Fruit fly (Drosophila melanogaster): Measurements from ENCODE around the gene CG44008.

The CG44008 gene

DNA sequence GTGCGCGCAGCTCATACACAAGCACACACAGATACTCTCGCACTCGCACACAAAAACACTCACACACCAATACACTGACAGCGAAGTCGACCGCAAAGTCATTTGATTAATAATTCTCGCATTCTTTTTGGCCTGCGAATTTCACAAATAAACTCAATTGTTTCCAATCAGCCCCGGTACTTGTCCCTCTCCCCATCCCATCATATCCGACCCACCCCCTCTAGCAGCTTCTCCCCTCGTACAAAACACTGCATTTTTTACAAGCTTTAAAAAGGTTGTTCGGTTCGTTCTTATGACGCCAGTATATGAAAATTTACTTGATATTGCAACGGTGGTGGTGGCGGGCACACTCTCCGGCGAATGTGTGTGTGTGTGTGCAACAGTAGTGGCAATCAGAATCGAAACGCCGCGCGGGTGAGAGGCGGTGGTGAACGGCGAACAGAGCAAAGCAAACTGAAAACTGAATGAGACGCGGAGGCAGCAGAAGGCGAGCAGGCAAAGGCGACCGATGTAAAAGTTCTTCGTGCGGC lies 34.5 kb downstream of the CG44008 start:
- no peak for TF ChIP-seq CG10631 (GFP tag; optimal IDR thresholded peaks at IDR 0.05)
- no peak for TF ChIP-seq Smox (GFP tag; optimal IDR thresholded peaks at IDR 0.05)
- TF ChIP-seq CG16779 (tag; optimal IDR thresholded peaks at IDR 0.05), result peak; percentile 46
- peak; percentile 63 for TF ChIP-seq eg (GFP tag; IDR thresholded peaks at IDR 0.05)
- peak; percentile 13 for TF ChIP-seq CG7368 (GFP tag; optimal IDR thresholded peaks at IDR 0.05)
- no peak for TF ChIP-seq Sox15 (GFP tag; optimal IDR thresholded peaks at IDR 0.05)
- TF ChIP-seq CG15336 (GFP tag; IDR thresholded peaks at IDR 0.05), result no peak; the same call in 1 of the 2 replicates
- peak; percentile 94 for TF ChIP-seq svp (GFP tag)
- TF ChIP-seq Sox102F (GFP tag; optimal IDR thresholded peaks at IDR 0.05), result peak; percentile 2
- TF ChIP-seq CG1621 (tag; optimal IDR thresholded peaks at IDR 0.05), result peak; percentile 78
- no peak for TF ChIP-seq CG8319 (GFP tag; optimal IDR thresholded peaks at IDR 0.05)
- TF ChIP-seq CG3919 (GFP tag; optimal IDR thresholded peaks at IDR 0.05), result peak; percentile 39
- peak; percentile 51 to 73 for TF ChIP-seq ss (GFP tag; optimal IDR thresholded peaks at IDR 0.05)
- peak; percentile 59 for TF ChIP-seq CG9139 (GFP tag; optimal IDR thresholded peaks at IDR 0.05)
- peak; percentile 11 for TF ChIP-seq achi (GFP tag; optimal IDR thresholded peaks at IDR 0.05)
- peak; percentile 16 for TF ChIP-seq Ets96B (tag; optimal IDR thresholded peaks at IDR 0.05)
- no peak for TF ChIP-seq spab (GFP tag; optimal IDR thresholded peaks at IDR 0.05)
- peak; percentile 13 for TF ChIP-seq Met (GFP tag; optimal IDR thresholded peaks at IDR 0.05)
- TF ChIP-seq CG32006 (GFP tag; optimal IDR thresholded peaks at IDR 0.05), result no peak
- TF ChIP-seq fd85E (GFP tag; optimal IDR thresholded peaks at IDR 0.05), result no peak
- no peak for TF ChIP-seq CG6792 (GFP tag; optimal IDR thresholded peaks at IDR 0.05)
- peak in 1 of 2 experiments; percentile 19 for TF ChIP-seq salr (GFP tag; optimal IDR thresholded peaks at IDR 0.05)
- no peak for TF ChIP-seq CG11902 (GFP tag; optimal IDR thresholded peaks at IDR 0.05)
- TF ChIP-seq OdsH (GFP tag; optimal IDR thresholded peaks at IDR 0.05), result no peak
- peak; percentile 24 for TF ChIP-seq Eip78C (GFP tag)
- TF ChIP-seq Hr4 (GFP tag; optimal IDR thresholded peaks at IDR 0.05), result peak; percentile 5
- no peak for TF ChIP-seq CG10669 (GFP tag; optimal IDR thresholded peaks at IDR 0.05)
- peak; percentile 8 for TF ChIP-seq esn (GFP tag; optimal IDR thresholded peaks at IDR 0.05)
- TF ChIP-seq CG31627 (GFP tag; optimal IDR thresholded peaks at IDR 0.05), result no peak
- TF ChIP-seq Sox14 (GFP tag; optimal IDR thresholded peaks at IDR 0.05), result peak; percentile 65
- TF ChIP-seq CG6163 (GFP tag; IDR thresholded peaks at IDR 0.05), result peak; percentile 85
- no peak for TF ChIP-seq Hr38 (GFP tag; optimal IDR thresholded peaks at IDR 0.05)
- TF ChIP-seq pdm3 (GFP tag; optimal IDR thresholded peaks at IDR 0.05), result peak; percentile 2
- TF ChIP-seq CG8119 (GFP tag; IDR thresholded peaks at IDR 0.05), result 0 out of 3 replicates have a peak, but pooled peaks have one; percentile 43
- peak; percentile 42 for TF ChIP-seq fkh (GFP tag; optimal IDR thresholded peaks at IDR 0.05)
- no peak for TF ChIP-seq CG34406 (GFP tag; optimal IDR thresholded peaks at IDR 0.05)
- TF ChIP-seq CG11762 (GFP tag; optimal IDR thresholded peaks at IDR 0.05; ENCODE audit: insufficient read depth), result no peak
- TF ChIP-seq CG11294 (GFP tag; IDR thresholded peaks at IDR 0.05), result no peak
- TF ChIP-seq CG3032 (tag; optimal IDR thresholded peaks at IDR 0.05), result no peak
- TF ChIP-seq dac (GFP tag; optimal IDR thresholded peaks at IDR 0.05), result no peak
- no peak for TF ChIP-seq CG6276 (GFP tag; optimal IDR thresholded peaks at IDR 0.05)
- TF ChIP-seq fd59A (GFP tag; optimal IDR thresholded peaks at IDR 0.05), result no peak
- peak; percentile 0 for TF ChIP-seq Eip75B (GFP tag; optimal IDR thresholded peaks at IDR 0.05)
- no peak for TF ChIP-seq topi (GFP tag; optimal IDR thresholded peaks at IDR 0.05)
- peak; percentile 1 for TF ChIP-seq Blimp-1 (GFP tag; optimal IDR thresholded peaks at IDR 0.05)
- no peak for TF ChIP-seq Eip93F (GFP tag; optimal IDR thresholded peaks at IDR 0.05)
- peak; percentile 77 for TF ChIP-seq CG6854 (GFP tag; optimal IDR thresholded peaks at IDR 0.05)
- TF ChIP-seq cyc (GFP tag; optimal IDR thresholded peaks at IDR 0.05), result no peak
- TF ChIP-seq acj6 (GFP tag; optimal IDR thresholded peaks at IDR 0.05), result no peak
- TF ChIP-seq dsx (GFP tag; optimal IDR thresholded peaks at IDR 0.05; ENCODE audit: poor library complexity, severe bottlenecking), result peak; percentile 65
- TF ChIP-seq CG4318 (GFP tag; optimal IDR thresholded peaks at IDR 0.05), result no peak
- no peak for TF ChIP-seq CG8632 (GFP tag; optimal IDR thresholded peaks at IDR 0.05)
